Fruit fly (Drosophila melanogaster): ENCODE data around the gene CG16863.

CG16863 gene

DNA sequence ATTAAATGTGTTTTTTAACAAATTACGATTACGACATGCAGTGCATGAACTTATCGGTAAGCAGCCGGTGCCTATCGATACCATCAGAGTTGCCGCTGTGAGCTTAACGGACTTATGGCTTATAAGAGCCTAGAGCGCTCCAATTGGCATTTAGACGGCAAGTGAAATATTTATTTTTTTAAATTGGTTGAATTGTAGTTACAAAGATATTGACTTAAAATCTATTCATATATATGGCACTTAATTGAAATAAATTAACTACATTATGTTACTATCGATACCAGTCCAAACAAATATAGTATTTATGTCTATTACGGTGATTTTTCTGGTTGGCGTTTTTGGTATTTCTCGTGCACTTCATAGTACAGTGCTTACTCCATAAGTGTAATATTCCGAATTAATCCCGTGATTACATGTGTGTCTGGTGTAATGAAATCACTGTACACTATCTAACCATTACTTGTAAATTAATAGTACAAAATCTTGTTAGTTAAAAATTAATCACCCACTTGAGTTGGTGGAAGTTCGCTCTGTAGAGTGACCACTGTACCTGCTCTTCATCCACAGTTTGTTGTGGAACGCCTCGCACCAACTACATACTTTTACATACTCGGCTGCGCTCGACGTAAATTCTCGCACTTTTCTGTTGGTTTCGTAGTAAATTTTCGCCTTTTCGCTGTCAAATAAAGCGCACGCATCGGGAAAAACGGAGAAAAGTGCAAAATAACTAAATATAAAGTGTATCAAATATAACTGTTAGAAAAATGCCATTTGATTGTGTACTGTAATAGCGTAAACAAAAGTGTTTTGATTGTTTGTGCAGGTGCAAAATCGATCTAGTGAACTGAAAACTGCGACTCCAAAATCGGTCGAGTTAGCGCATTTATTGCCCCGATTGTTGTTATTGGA is 44.5 kb downstream of the CG16863 start, which contains the start of the genes mRpS23 and CenG1A (continued):
- TF ChIP-seq CG6689 (GFP tag; IDR thresholded peaks at IDR 0.05) = peak; percentile 100
- TF ChIP-seq CG18476 (GFP tag; optimal IDR thresholded peaks at IDR 0.05) = peak; percentile 99
- TF ChIP-seq CG7928 (GFP tag; optimal IDR thresholded peaks at IDR 0.05) = peak; percentile 88
- TF ChIP-seq phol (tag; optimal IDR thresholded peaks at IDR 0.05) = peak; percentile 99
- peak; percentile 100 for TF ChIP-seq HLH3B (GFP tag; IDR thresholded peaks at IDR 0.05)
- TF ChIP-seq prd (optimal IDR thresholded peaks at IDR 0.05) = no peak
- TF ChIP-seq prd (GFP tag; IDR thresholded peaks at IDR 0.05) = peak; percentile 100
- peak; percentile 100 for TF ChIP-seq sr (GFP tag; IDR thresholded peaks at IDR 0.05)
- peak; percentile 94 for TF ChIP-seq CG15073 (GFP tag; optimal IDR thresholded peaks at IDR 0.05)
- peak; percentile 77 for TF ChIP-seq inv (GFP tag; IDR thresholded peaks at IDR 0.05; ENCODE audit: partially characterized antibody)
- peak; percentile 100 for TF ChIP-seq CG10959 (GFP tag; IDR thresholded peaks at IDR 0.05)
- peak; percentile 93 for TF ChIP-seq crol (GFP tag; IDR thresholded peaks at IDR 0.05)
- peak; percentile 100 for TF ChIP-seq Nf-YA (GFP tag; IDR thresholded peaks at IDR 0.05)
- TF ChIP-seq Eip74EF (GFP tag; optimal IDR thresholded peaks at IDR 0.05) = peak in 1 of 2 experiments; percentile 100
- TF ChIP-seq Hr3 (GFP tag; optimal IDR thresholded peaks at IDR 0.05) = peak; percentile 100
- peak; percentile 97 for TF ChIP-seq CG10431 (GFP tag; optimal IDR thresholded peaks at IDR 0.05)
- peak; percentile 86 for TF ChIP-seq HLHmδ (GFP tag; optimal IDR thresholded peaks at IDR 0.05)
- TF ChIP-seq disco-r (GFP tag; optimal IDR thresholded peaks at IDR 0.05) = peak; percentile 99
- TF ChIP-seq CG4360 (GFP tag; IDR thresholded peaks at IDR 0.05) = peak; percentile 95
- peak; percentile 82 for TF ChIP-seq unc-4 (GFP tag; IDR thresholded peaks at IDR 0.05; ENCODE audit: partially characterized antibody)
- peak; percentile 85 for TF ChIP-seq HLH4C (GFP tag; IDR thresholded peaks at IDR 0.05; ENCODE audit: partially characterized antibody)
- TF ChIP-seq CG32767 (GFP tag; IDR thresholded peaks at IDR 0.05) = peak; percentile 100
- peak; percentile 99 for TF ChIP-seq gt (GFP tag; IDR thresholded peaks at IDR 0.05)
- TF ChIP-seq CG15269 (tag; optimal IDR thresholded peaks at IDR 0.05) = peak; percentile 100
- no peak for TF ChIP-seq pita (GFP tag; optimal IDR thresholded peaks at IDR 0.05)
- peak; percentile 100 for TF ChIP-seq CG11093 (GFP tag; IDR thresholded peaks at IDR 0.05)
- peak; percentile 99 for TF ChIP-seq CG4328 (GFP tag; optimal IDR thresholded peaks at IDR 0.05)
- peak; percentile 100 for TF ChIP-seq CG5245 (GFP tag; optimal IDR thresholded peaks at IDR 0.05)
- TF ChIP-seq pan (optimal IDR thresholded peaks at IDR 0.05) = no peak
- TF ChIP-seq pan (GFP tag; optimal IDR thresholded peaks at IDR 0.05 in 1 of 2, IDR thresholded peaks at IDR 0.05 in 1 of 2) = peak in 1 of 2 experiments; percentile 100
- peak; percentile 100 for TF ChIP-seq tgo (GFP tag; IDR thresholded peaks at IDR 0.05)
- TF ChIP-seq CG16813 (GFP tag; IDR thresholded peaks at IDR 0.05; ENCODE audit: partially characterized antibody) = peak; percentile 79
- peak; percentile 100 for TF ChIP-seq Xbp1 (GFP tag; optimal IDR thresholded peaks at IDR 0.05)
- peak; percentile 99 for TF ChIP-seq slou (GFP tag; optimal IDR thresholded peaks at IDR 0.05)
- TF ChIP-seq ab (GFP tag; optimal IDR thresholded peaks at IDR 0.05) = peak; percentile 99
- TF ChIP-seq Bdp1 (GFP tag; optimal IDR thresholded peaks at IDR 0.05) = peak; percentile 96
- TF ChIP-seq CG18011 (GFP tag; optimal IDR thresholded peaks at IDR 0.05) = peak; percentile 94
- TF ChIP-seq ttk (GFP tag; IDR thresholded peaks at IDR 0.05) = peak; percentile 100
- TF ChIP-seq CG8924 (tag; optimal IDR thresholded peaks at IDR 0.05) = peak; percentile 100
- peak; percentile 99 for TF ChIP-seq CG11398 (GFP tag; optimal IDR thresholded peaks at IDR 0.05)
- peak; percentile 100 for TF ChIP-seq ci (GFP tag; IDR thresholded peaks at IDR 0.05)
- TF ChIP-seq Deaf1 (tag; optimal IDR thresholded peaks at IDR 0.05) = peak; percentile 91
- peak; percentile 92 for TF ChIP-seq Nf-YB (GFP tag; optimal IDR thresholded peaks at IDR 0.05)
- peak; percentile 100 for TF ChIP-seq CG4424 (GFP tag; optimal IDR thresholded peaks at IDR 0.05)
- TF ChIP-seq btn (GFP tag; optimal IDR thresholded peaks at IDR 0.05) = peak; percentile 99
- TF ChIP-seq Scr (GFP tag; IDR thresholded peaks at IDR 0.05; ENCODE audit: partially characterized antibody) = peak; percentile 89
- TF ChIP-seq BtbVII (GFP tag; optimal IDR thresholded peaks at IDR 0.05) = peak; percentile 100
- TF ChIP-seq Atf3 (GFP tag; optimal IDR thresholded peaks at IDR 0.05) = peak; percentile 100
- peak; percentile 97 for TF ChIP-seq CG7745 (tag; optimal IDR thresholded peaks at IDR 0.05)

Measured in whole organism, embryonic.